Worm (Caenorhabditis elegans) whole organism, late embryonic: ENCODE measurements around the gene epc-1.
A peak's percentile ranks its signal among the peaks of the same experiment; 100 is the strongest.

Experiments
- C08G9.2 ChIP-seq: sonication (generic microtip); optimal IDR thresholded peaks from 2 replicates; lab custom pipeline; 2016; ENCODE audit warnings: mild to moderate bottlenecking, missing genetic modification characterization, moderate library complexity, missing compliant biosample characterization
- T23F11.4 ChIP-seq: fragments of 200-800 bp; sonication (Bioruptor generic); optimal IDR thresholded peaks from 2 replicates; lab custom pipeline; 2018; ENCODE audit warnings: mild to moderate bottlenecking, missing genetic modification characterization, missing compliant biosample characterization
- Y22D7AL.16 ChIP-seq: sonication (generic microtip); optimal IDR thresholded peaks from 2 replicates; lab custom pipeline; 2016; ENCODE audit warnings: missing genetic modification characterization, missing compliant biosample characterization
- ahr-1 ChIP-seq: sonication (generic microtip); optimal IDR thresholded peaks from 2 replicates; lab custom pipeline; 2016; ENCODE audit warnings: missing genetic modification characterization, missing compliant biosample characterization
- ama-1 ChIP-seq: fragments of 150-350 bp; optimal IDR thresholded peaks from 2 replicates; lab custom pipeline; 2014
- ceh-18 ChIP-seq: sonication (generic microtip); optimal IDR thresholded peaks from 2 replicates; lab custom pipeline; 2016; ENCODE audit warnings: missing genetic modification characterization, missing compliant biosample characterization
- ceh-2 ChIP-seq: sonication (generic microtip); optimal IDR thresholded peaks from 2 replicates; lab custom pipeline; 2016; ENCODE audit warnings: missing genotype, missing genetic modification characterization, missing compliant biosample characterization
- ceh-22 ChIP-seq: sonication (generic microtip); optimal IDR thresholded peaks from 2 replicates; lab custom pipeline; 2017; ENCODE audit warnings: missing biosample characterization, missing genetic modification characterization
- ceh-24 ChIP-seq: sonication (generic microtip); optimal IDR thresholded peaks from 2 replicates; lab custom pipeline; 2016; ENCODE audit warnings: mild to moderate bottlenecking, missing genetic modification characterization, missing compliant biosample characterization
- ceh-30 ChIP-seq: fragments of 150-350 bp; optimal IDR thresholded peaks from 2 replicates; lab custom pipeline; 2014; ENCODE audit warnings: missing biosample characterization, missing genetic modification characterization
- ceh-34 ChIP-seq: sonication (generic microtip); optimal IDR thresholded peaks from 2 replicates; lab custom pipeline; 2016; ENCODE audit warnings: mild to moderate bottlenecking, missing genetic modification characterization, missing compliant biosample characterization
- ceh-45 ChIP-seq: fragments of 200-800 bp; sonication (Bioruptor generic); IDR thresholded peaks from 2 replicates; pipeline ENCODE4 v1.3.6; 2022; ENCODE audit warnings: missing genetic modification reagents, missing genetic modification characterization, missing compliant biosample characterization
- ceh-48 ChIP-seq: sonication (generic microtip); optimal IDR thresholded peaks from 2 replicates; lab custom pipeline; 2016; ENCODE audit warnings: missing genetic modification characterization, inconsistent platforms, missing compliant biosample characterization
- ceh-6 ChIP-seq: fragments of 200-800 bp; sonication (Bioruptor generic); optimal IDR thresholded peaks from 2 replicates; lab custom pipeline; 2018; ENCODE audit warnings: mild to moderate bottlenecking, missing genetic modification characterization, missing compliant biosample characterization
- che-1 ChIP-seq: sonication (generic microtip); optimal IDR thresholded peaks from 2 replicates; lab custom pipeline; 2016; ENCODE audit warnings: mild to moderate bottlenecking, missing genetic modification characterization, missing compliant biosample characterization
- dmd-4 ChIP-seq: sonication (generic microtip); optimal IDR thresholded peaks from 2 replicates; lab custom pipeline; 2016; ENCODE audit warnings: borderline replicate concordance, missing genetic modification characterization, missing compliant biosample characterization
- elt-2 ChIP-seq: sonication (generic microtip); optimal IDR thresholded peaks from 2 replicates; lab custom pipeline; 2016; ENCODE audit warnings: missing genetic modification reagents, missing genetic modification characterization, missing compliant biosample characterization
- fax-1 ChIP-seq: sonication (generic microtip); optimal IDR thresholded peaks from 2 replicates; lab custom pipeline; 2016; ENCODE audit warnings: missing genotype, missing genetic modification characterization, missing compliant biosample characterization
- fkh-6 ChIP-seq: sonication (generic microtip); optimal IDR thresholded peaks from 2 replicates; lab custom pipeline; 2016; ENCODE audit warnings: missing genetic modification characterization, missing compliant biosample characterization
- gmeb-2 ChIP-seq: sonication (generic microtip); optimal IDR thresholded peaks from 2 replicates; lab custom pipeline; 2016; ENCODE audit warnings: missing genetic modification characterization, inconsistent platforms, missing compliant biosample characterization
- hlh-13 ChIP-seq: fragments of 200-800 bp; sonication (Bioruptor generic); optimal IDR thresholded peaks from 2 replicates; lab custom pipeline; 2018; ENCODE audit warnings: mild to moderate bottlenecking, missing genetic modification characterization, missing compliant biosample characterization
- hlh-15 ChIP-seq: sonication (generic microtip); optimal IDR thresholded peaks from 2 replicates; lab custom pipeline; 2016; ENCODE audit warnings: missing genetic modification characterization, missing compliant biosample characterization
- hlh-30 ChIP-seq: sonication (generic microtip); optimal IDR thresholded peaks from 2 replicates; lab custom pipeline; 2017; ENCODE audit warnings: antibody characterized with exemption, missing genetic modification characterization, missing compliant biosample characterization; ENCODE audit not compliant: insufficient read depth
- hlh-6 ChIP-seq: sonication (generic microtip); optimal IDR thresholded peaks from 2 replicates; lab custom pipeline; 2016; ENCODE audit warnings: missing genotype, missing genetic modification characterization, missing compliant biosample characterization
- hlh-8 ChIP-seq: sonication (generic microtip); optimal IDR thresholded peaks from 2 replicates; lab custom pipeline; 2016; ENCODE audit warnings: missing genotype, missing genetic modification characterization, missing compliant biosample characterization
- lim-6 ChIP-seq: sonication (generic microtip); optimal IDR thresholded peaks from 2 replicates; lab custom pipeline; 2016; ENCODE audit warnings: missing genetic modification characterization, missing compliant biosample characterization
- lin-11 ChIP-seq: fragments of 200-800 bp; sonication (Bioruptor generic); optimal IDR thresholded peaks from 2 replicates; lab custom pipeline; 2018; ENCODE audit warnings: mild to moderate bottlenecking, missing genetic modification characterization, missing compliant biosample characterization
- mec-3 ChIP-seq: sonication (generic microtip); optimal IDR thresholded peaks from 2 replicates; lab custom pipeline; 2016; ENCODE audit warnings: borderline replicate concordance, missing genetic modification characterization, missing compliant biosample characterization
- nfya-1 ChIP-seq: sonication (generic microtip); optimal IDR thresholded peaks from 2 replicates; lab custom pipeline; 2017; ENCODE audit warnings: missing genetic modification characterization, mild to moderate bottlenecking, missing compliant biosample characterization, antibody characterized with exemption, moderate library complexity
- nhr-232 ChIP-seq: sonication (generic microtip); optimal IDR thresholded peaks from 2 replicates; lab custom pipeline; 2016; ENCODE audit warnings: missing genetic modification characterization, missing compliant biosample characterization
- odd-2 ChIP-seq: sonication (generic microtip); optimal IDR thresholded peaks from 2 replicates; lab custom pipeline; 2017; ENCODE audit warnings: antibody characterized with exemption, mild to moderate bottlenecking, missing genetic modification characterization, missing compliant biosample characterization
- pag-3 ChIP-seq: sonication (generic microtip); optimal IDR thresholded peaks from 2 replicates; lab custom pipeline; 2016; ENCODE audit warnings: missing compliant biosample characterization, missing genetic modification characterization, borderline replicate concordance
- pax-1 ChIP-seq: fragments of 150-350 bp; optimal IDR thresholded peaks from 2 replicates; lab custom pipeline; 2014; ENCODE audit warnings: missing biosample characterization, missing genetic modification characterization
- pha-2 ChIP-seq: sonication (generic microtip); optimal IDR thresholded peaks from 2 replicates; lab custom pipeline; 2017; ENCODE audit warnings: mild to moderate bottlenecking, missing genetic modification characterization, missing compliant biosample characterization
- pqm-1 ChIP-seq: sonication (generic microtip); optimal IDR thresholded peaks from 2 replicates; lab custom pipeline; 2016; ENCODE audit warnings: missing genetic modification characterization, missing compliant biosample characterization
- pros-1 ChIP-seq: fragments of 150-350 bp; optimal IDR thresholded peaks from 2 replicates; lab custom pipeline; 2014; ENCODE audit warnings: missing biosample characterization, missing genetic modification reagents, missing genetic modification characterization
- ref-2 ChIP-seq: sonication (generic microtip); optimal IDR thresholded peaks from 2 replicates; lab custom pipeline; 2016; ENCODE audit warnings: missing genetic modification characterization, missing compliant biosample characterization
- sdc-2 ChIP-seq: sonication (generic microtip); optimal IDR thresholded peaks from 2 replicates; lab custom pipeline; 2016; ENCODE audit warnings: missing genotype, missing genetic modification characterization, missing compliant biosample characterization
- sox-4 ChIP-seq: sonication (generic microtip); optimal IDR thresholded peaks from 2 replicates; lab custom pipeline; 2017; ENCODE audit warnings: mild to moderate bottlenecking, missing genetic modification characterization, inconsistent platforms, missing compliant biosample characterization
- syd-9 ChIP-seq: sonication (generic microtip); optimal IDR thresholded peaks from 2 replicates; lab custom pipeline; 2016; ENCODE audit warnings: mild to moderate bottlenecking, missing genetic modification characterization, moderate library complexity, missing compliant biosample characterization
- tbx-2 ChIP-seq: sonication (generic microtip); optimal IDR thresholded peaks from 2 replicates; lab custom pipeline; 2016; ENCODE audit warnings: missing genetic modification characterization, missing compliant biosample characterization
- tbx-7 ChIP-seq: sonication (generic microtip); optimal IDR thresholded peaks from 2 replicates; lab custom pipeline; 2016; ENCODE audit warnings: missing genotype, missing genetic modification characterization, missing compliant biosample characterization
- ttx-3 ChIP-seq: sonication (generic microtip); optimal IDR thresholded peaks from 2 replicates; lab custom pipeline; 2016; ENCODE audit warnings: missing genetic modification reagents, missing genetic modification characterization, missing compliant biosample characterization
- unc-3 ChIP-seq, 2 experiments: fragments of 200-800 bp in 1 of 2; sonication (Bioruptor generic) in 1 of 2; sonication (generic microtip) in 1 of 2; conservative IDR thresholded peaks in 1 of 2; optimal IDR thresholded peaks in 1 of 2; 2 replicates each; pipeline versions ENCODE4 v1.3.6 to Lab custom; 2016 to 2022; ENCODE audit warnings: missing compliant biosample characterization in 2 of 2, missing genetic modification characterization in 2 of 2, missing genetic modification reagents in 1 of 2
- unc-42 ChIP-seq: sonication (generic microtip); optimal IDR thresholded peaks from 2 replicates; lab custom pipeline; 2016; ENCODE audit warnings: missing genotype, missing genetic modification characterization, missing compliant biosample characterization
- unc-55 ChIP-seq: sonication (generic microtip); optimal IDR thresholded peaks from 2 replicates; lab custom pipeline; 2017; ENCODE audit warnings: missing biosample characterization, missing genetic modification reagents, missing genetic modification characterization
- unc-86 ChIP-seq: sonication (generic microtip); optimal IDR thresholded peaks from 2 replicates; lab custom pipeline; 2016; ENCODE audit warnings: missing genetic modification characterization, missing compliant biosample characterization
- zip-5 ChIP-seq: sonication (generic microtip); optimal IDR thresholded peaks from 2 replicates; lab custom pipeline; 2016; ENCODE audit warnings: missing genetic modification characterization, missing compliant biosample characterization
- ztf-16 ChIP-seq: sonication (generic microtip); optimal IDR thresholded peaks from 2 replicates; lab custom pipeline; 2017; ENCODE audit warnings: missing genetic modification characterization, missing compliant biosample characterization

epc-1 gene

ce11 chrIII:12558097-12558594 lies 50.2 kb downstream of the epc-1 start (continued):
- TF ChIP-seq tbx-7 (tag; lab: Kevin White, UChicago): no peak
- TF ChIP-seq C08G9.2 (tag; lab: Kevin White, UChicago): peak; percentile 48
- TF ChIP-seq ama-1 (lab: Kevin White, UChicago): no peak
- no peak for TF ChIP-seq elt-2
- no peak for TF ChIP-seq T23F11.4
- TF ChIP-seq ceh-6 (GFP tag; lab: Kevin White, UChicago): no peak
- no peak for TF ChIP-seq dmd-4 (tag; lab: Kevin White, UChicago)
- TF ChIP-seq syd-9 (tag; lab: Kevin White, UChicago): peak; percentile 20
- TF ChIP-seq fax-1 (tag; lab: Kevin White, UChicago): no peak
- TF ChIP-seq ahr-1 (tag; lab: Kevin White, UChicago): no peak
- peak; percentile 81 for TF ChIP-seq ceh-18 (tag; lab: Kevin White, UChicago)
- peak; percentile 70 for TF ChIP-seq mec-3 (tag; lab: Kevin White, UChicago)
- no peak for TF ChIP-seq Y22D7AL.16 (tag; lab: Kevin White, UChicago)
- TF ChIP-seq pag-3 (tag; lab: Kevin White, UChicago): peak; percentile 13
- no peak for TF ChIP-seq hlh-6
- TF ChIP-seq tbx-2 (tag; lab: Kevin White, UChicago): peak; percentile 56
- TF ChIP-seq che-1: peak; percentile 7
- no peak for TF ChIP-seq zip-5 (tag; lab: Kevin White, UChicago)
- no peak for TF ChIP-seq ceh-22
- peak; percentile 41 for TF ChIP-seq ref-2 (tag; lab: Kevin White, UChicago)
- no peak for TF ChIP-seq lin-11
- peak; percentile 35 for TF ChIP-seq unc-55
- TF ChIP-seq pqm-1 (tag; lab: Kevin White, UChicago): no peak
- peak; percentile 70 for TF ChIP-seq ceh-34 (tag; lab: Kevin White, UChicago)
- TF ChIP-seq ceh-45 (GFP tag; lab: Robert Waterston, UW): no peak
- TF ChIP-seq fkh-6: peak; percentile 3

DNA sequence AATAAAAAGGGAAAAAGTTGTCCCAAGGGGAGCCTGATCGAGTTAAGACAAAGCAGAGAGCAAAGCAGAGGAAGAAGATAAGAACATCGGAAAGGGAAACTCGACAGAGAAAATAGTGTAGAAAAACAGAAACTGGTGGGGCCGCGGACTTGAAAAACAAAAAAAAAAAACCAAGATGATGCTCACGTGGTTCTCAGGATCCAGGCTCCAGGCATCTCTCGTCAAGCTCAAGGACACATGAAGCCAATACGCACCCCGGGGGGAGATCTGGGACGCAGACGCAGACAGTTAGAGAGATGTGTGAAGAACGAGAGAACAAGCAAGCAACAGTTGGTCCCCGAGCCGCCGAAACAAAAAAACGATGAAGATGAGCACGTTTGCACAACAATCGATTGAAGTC lies 52.3 kb downstream of the epc-1 start:
- TF ChIP-seq nfya-1 (tag; lab: Kevin White, UChicago) (peak; percentile 71), pag-3 (tag; lab: Kevin White, UChicago) (no peak), ceh-34 (tag; lab: Kevin White, UChicago) (peak; percentile 51), sox-4 (tag; lab: Kevin White, UChicago) (no peak), lim-6 (tag; lab: Kevin White, UChicago) (no peak), ttx-3 (no peak), tbx-2 (tag; lab: Kevin White, UChicago) (peak; percentile 27), ceh-24 (no peak), fax-1 (tag; lab: Kevin White, UChicago) (no peak), pha-2 (tag; lab: Kevin White, UChicago) (no peak), hlh-15 (tag; lab: Kevin White, UChicago) (no peak), unc-55 (peak; percentile 27), ceh-2 (no peak), ceh-18 (tag; lab: Kevin White, UChicago) (peak; percentile 72), ceh-30 (tag; lab: Kevin White, UChicago) (no peak), elt-2 (no peak), hlh-13 (GFP tag; lab: Kevin White, UChicago) (no peak), unc-86 (tag; lab: Kevin White, UChicago) (no peak), ztf-16 (tag; lab: Kevin White, UChicago) (no peak), ref-2 (tag; lab: Kevin White, UChicago) (no peak), nhr-232 (tag; lab: Kevin White, UChicago) (no peak), unc-3 (GFP tag; conservative IDR thresholded peaks at IDR 0.05; lab: Robert Waterston, UW) (no peak), unc-3 (tag; optimal IDR thresholded peaks at IDR 0.05; lab: Kevin White, UChicago) (peak; percentile 38), odd-2 (tag; lab: Kevin White, UChicago) (no peak), sdc-2 (tag; lab: Kevin White, UChicago) (no peak), ceh-48 (tag; lab: Kevin White, UChicago) (no peak), ama-1 (lab: Kevin White, UChicago) (no peak), ceh-6 (GFP tag; lab: Kevin White, UChicago) (no peak), pax-1 (tag; lab: Kevin White, UChicago) (no peak), hlh-30 (tag; lab: Kevin White, UChicago) (peak; percentile 57), che-1 (no peak), ceh-45 (GFP tag; lab: Robert Waterston, UW) (no peak), unc-42 (tag; lab: Kevin White, UChicago) (peak; percentile 62), lin-11 (no peak), hlh-8 (tag; lab: Kevin White, UChicago) (no peak), gmeb-2 (tag; lab: Kevin White, UChicago) (no peak), dmd-4 (tag; lab: Kevin White, UChicago) (no peak), pros-1 (no peak), ahr-1 (tag; lab: Kevin White, UChicago) (no peak)
